Worm (Caenorhabditis elegans) whole organism, early embryonic: ENCODE data around the gene R11D1.7.

Experiments used
- aly-1 ChIP-seq: sonication (generic microtip); optimal IDR thresholded peaks from 2 replicates; lab custom pipeline; 2016; ENCODE audit warnings: missing genetic modification characterization, missing compliant biosample characterization
- ama-1 ChIP-seq: fragments of 150-350 bp; optimal IDR thresholded peaks from 2 replicates; lab custom pipeline; 2014
- ceh-36 ChIP-seq: sonication (generic microtip); optimal IDR thresholded peaks from 2 replicates; lab custom pipeline; 2016; ENCODE audit warnings: missing genetic modification characterization, inconsistent platforms, missing compliant biosample characterization
- ets-7 ChIP-seq: sonication (generic microtip); optimal IDR thresholded peaks from 2 replicates; lab custom pipeline; 2016; ENCODE audit warnings: missing genotype, missing genetic modification characterization, missing compliant biosample characterization
- flt-1 ChIP-seq: fragments of 200-800 bp; sonication (Bioruptor generic); IDR thresholded peaks from 2 replicates; pipeline ENCODE4 v1.3.6; 2022; ENCODE audit warnings: missing genetic modification characterization, missing compliant biosample characterization
- hmg-4 ChIP-seq: fragments of 200-800 bp; sonication (Bioruptor generic); optimal IDR thresholded peaks from 2 replicates; lab custom pipeline; 2018; ENCODE audit warnings: mild to moderate bottlenecking, missing genetic modification characterization, missing compliant biosample characterization
- hnd-1 ChIP-seq: sonication (generic microtip); optimal IDR thresholded peaks from 2 replicates; lab custom pipeline; 2016; ENCODE audit warnings: missing genetic modification characterization, missing compliant biosample characterization
- pes-1 ChIP-seq: fragments of 200-800 bp; sonication (Bioruptor generic); IDR thresholded peaks from 2 replicates; pipeline ENCODE4 v1.3.6; 2022; ENCODE audit warnings: missing genetic modification reagents, missing genetic modification characterization, missing compliant biosample characterization
- scrt-1 ChIP-seq: fragments of 200-800 bp; sonication (Bioruptor generic); IDR thresholded peaks from 2 replicates; pipeline ENCODE4 v1.3.6; 2022; ENCODE audit warnings: missing genetic modification characterization, missing compliant biosample characterization
- sea-1 ChIP-seq: fragments of 200-800 bp; sonication (Bioruptor generic); conservative IDR thresholded peaks from 2 replicates; pipeline ENCODE4 v1.3.6; 2022; ENCODE audit warnings: missing genetic modification characterization, missing compliant biosample characterization
- tbx-11 ChIP-seq: fragments of 200-800 bp; sonication (Bioruptor generic); IDR thresholded peaks from 2 replicates; pipeline ENCODE4 v1.3.6; 2022; ENCODE audit warnings: missing genetic modification characterization, missing compliant biosample characterization
- tra-4 ChIP-seq: sonication (generic microtip); optimal IDR thresholded peaks from 2 replicates; lab custom pipeline; 2017; ENCODE audit warnings: missing genetic modification characterization, missing compliant biosample characterization

- no peak for TF ChIP-seq sea-1 (GFP tag; lab: Robert Waterston, UW)
- TF ChIP-seq flt-1, result no peak
- no peak for TF ChIP-seq tbx-11
- TF ChIP-seq ama-1, result no peak
- no peak for TF ChIP-seq aly-1 (tag; lab: Kevin White, UChicago)
- no peak for TF ChIP-seq tra-4 (tag; lab: Kevin White, UChicago)
- no peak for TF ChIP-seq ceh-36 (tag; lab: Kevin White, UChicago)
- TF ChIP-seq pes-1 (GFP tag; lab: Robert Waterston, UW), result no peak
- no peak for TF ChIP-seq hnd-1
- TF ChIP-seq ets-7 (tag; lab: Kevin White, UChicago), result no peak
- TF ChIP-seq scrt-1 (GFP tag; lab: Robert Waterston, UW), result no peak
- TF ChIP-seq hmg-4 (GFP tag; lab: Kevin White, UChicago), result no peak
These were observed 7.4 kb downstream of the R11D1.7 start, which contains the start of gene R11D1.13 for ce11 chrV:12727104-12727637.
